Fruit fly (Drosophila melanogaster): Measurements from ENCODE around the gene Rrp46.

- TF ChIP-seq kay (GFP tag; ENCODE audit: borderline replicate concordance) (no peak), CG12768 (GFP tag; optimal IDR thresholded peaks at IDR 0.05) (no peak), pad (GFP tag; optimal IDR thresholded peaks at IDR 0.05) (no peak)
Measured at dm6 chr3R:10463548-10463947, 50.4 kb downstream of the Rrp46 start.

Data from whole organism, adult.